Worm (Caenorhabditis elegans): Measurements from ENCODE around the gene algn-11.
A peak's percentile ranks its signal among the peaks of the same experiment; 100 is the strongest.
"Not testable (repeated sequence)": the region's sequence is repeated elsewhere in the genome, so short reads cannot be mapped to it uniquely, and the experiment has no call there.

ce11 chrIII:7333906-7334531, 43.7 kb upstream of the algn-11 start:
- not testable (repeated sequence) for TF ChIP-seq ztf-23 (GFP tag; IDR thresholded peaks at IDR 0.05); klf-2 (GFP tag; conservative IDR thresholded peaks at IDR 0.05); ref-1 (GFP tag; conservative IDR thresholded peaks at IDR 0.05); cog-1 (tag; optimal IDR thresholded peaks at IDR 0.05); med-1 (GFP tag; optimal IDR thresholded peaks at IDR 0.05; ENCODE audit: insufficient read depth); T22C8.4 (GFP tag; IDR thresholded peaks at IDR 0.05)
- TF ChIP-seq flt-1 (GFP tag; IDR thresholded peaks at IDR 0.05): 0 out of 2 replicates have a peak, but pooled peaks have one; percentile 42
